Fruit fly (Drosophila melanogaster) whole organism, prepupa: Measurements from ENCODE around the gene Pdss2.
A peak's percentile ranks its signal among the peaks of the same experiment; 100 is the strongest.

Experiments
- Blimp-1 ChIP-seq: fragments of 200-800 bp; sonication (Bioruptor generic); optimal IDR thresholded peaks from 3 replicates; lab custom pipeline; 2017; ENCODE audit warnings: missing biosample characterization, missing genetic modification characterization, mild to moderate bottlenecking, moderate library complexity, missing genetic modification reagents
- CG10631 ChIP-seq: fragments of 200-800 bp; sonication (Bioruptor generic); optimal IDR thresholded peaks from 2 replicates; lab custom pipeline; 2016; ENCODE audit warnings: missing biosample characterization, missing genetic modification characterization
- CG10669 ChIP-seq: fragments of 200-800 bp; sonication (Bioruptor generic); optimal IDR thresholded peaks from 3 replicates; lab custom pipeline; 2018; ENCODE audit warnings: missing biosample characterization, mild to moderate bottlenecking, missing genetic modification characterization, moderate library complexity
- CG11294 ChIP-seq: fragments of 200-800 bp; sonication (Bioruptor generic); IDR thresholded peaks from 2 replicates; pipeline ENCODE4 v1.3.6; 2022; ENCODE audit warnings: missing biosample characterization, missing genetic modification characterization
- CG11902 ChIP-seq: fragments of 200-800 bp; sonication (Bioruptor generic); optimal IDR thresholded peaks from 3 replicates; lab custom pipeline; 2016; ENCODE audit warnings: missing biosample characterization, missing genetic modification characterization
- CG15336 ChIP-seq: fragments of 200-800 bp; sonication (Bioruptor generic); IDR thresholded peaks from 2 replicates; pipeline ENCODE4 v1.3.6; 2022; ENCODE audit warnings: missing biosample characterization, missing genetic modification characterization
- CG1621 ChIP-seq: fragments of 200-800 bp; sonication (Bioruptor generic); optimal IDR thresholded peaks from 3 replicates; lab custom pipeline; 2018; ENCODE audit warnings: missing biosample characterization, mild to moderate bottlenecking, missing genetic modification characterization
- CG16779 ChIP-seq: fragments of 200-800 bp; sonication (Bioruptor generic); optimal IDR thresholded peaks from 3 replicates; lab custom pipeline; 2017; ENCODE audit warnings: missing biosample characterization, mild to moderate bottlenecking, missing genetic modification characterization
- CG3032 ChIP-seq: fragments of 200-800 bp; optimal IDR thresholded peaks from 2 replicates; lab custom pipeline; 2019; ENCODE audit warnings: missing biosample characterization, mild to moderate bottlenecking, missing genetic modification characterization, moderate library complexity
- CG31627 ChIP-seq: fragments of 200-800 bp; sonication (Bioruptor generic); optimal IDR thresholded peaks from 3 replicates; lab custom pipeline; 2016; ENCODE audit warnings: missing biosample characterization, missing genetic modification characterization
- CG32006 ChIP-seq: fragments of 200-800 bp; sonication (Bioruptor generic); optimal IDR thresholded peaks from 3 replicates; lab custom pipeline; 2017; ENCODE audit warnings: missing biosample characterization, mild to moderate bottlenecking, missing genetic modification characterization
- CG34406 ChIP-seq: fragments of 200-800 bp; sonication (Bioruptor generic); optimal IDR thresholded peaks from 3 replicates; lab custom pipeline; 2016; ENCODE audit warnings: missing biosample characterization, missing genetic modification characterization
- CG3919 ChIP-seq: fragments of 200-800 bp; sonication (Bioruptor generic); optimal IDR thresholded peaks from 3 replicates; lab custom pipeline; 2016; ENCODE audit warnings: missing biosample characterization, missing genetic modification characterization
- CG6163 ChIP-seq: fragments of 200-800 bp; sonication (Bioruptor generic); IDR thresholded peaks from 3 replicates; pipeline ENCODE4 v1.3.6; 2022; ENCODE audit warnings: missing biosample characterization, missing genetic modification characterization
- CG6792 ChIP-seq: fragments of 200-800 bp; sonication (Bioruptor generic); optimal IDR thresholded peaks from 3 replicates; lab custom pipeline; 2016; ENCODE audit warnings: missing biosample characterization, missing genetic modification characterization
- CG6808 ChIP-seq: fragments of 200-800 bp; sonication (Bioruptor generic); optimal IDR thresholded peaks from 3 replicates; lab custom pipeline; 2017; ENCODE audit warnings: missing biosample characterization, missing genetic modification characterization, mild to moderate bottlenecking, moderate library complexity, missing genetic modification reagents
- CG6854 ChIP-seq: fragments of 200-800 bp; sonication (Bioruptor generic); optimal IDR thresholded peaks from 2 replicates; lab custom pipeline; 2017; ENCODE audit warnings: missing biosample characterization, mild to moderate bottlenecking, missing genetic modification characterization
- CG7368 ChIP-seq: fragments of 200-800 bp; sonication (Bioruptor generic); optimal IDR thresholded peaks from 3 replicates; lab custom pipeline; 2016; ENCODE audit warnings: missing biosample characterization, missing genetic modification characterization
- CG8119 ChIP-seq: fragments of 200-800 bp; sonication (Bioruptor generic); IDR thresholded peaks from 3 replicates; pipeline ENCODE4 v1.3.6; 2022; ENCODE audit warnings: missing biosample characterization, missing genetic modification characterization
- CG8319 ChIP-seq: fragments of 200-800 bp; sonication (Bioruptor generic); optimal IDR thresholded peaks from 3 replicates; lab custom pipeline; 2016; ENCODE audit warnings: missing biosample characterization, missing genetic modification characterization
- CG9139 ChIP-seq: fragments of 200-800 bp; sonication (Bioruptor generic); optimal IDR thresholded peaks from 3 replicates; lab custom pipeline; 2017; ENCODE audit warnings: missing biosample characterization, mild to moderate bottlenecking, missing genetic modification characterization
- Eip75B ChIP-seq: fragments of 200-800 bp; sonication (Bioruptor generic); optimal IDR thresholded peaks from 3 replicates; lab custom pipeline; 2016; ENCODE audit warnings: missing biosample characterization, missing genetic modification characterization
- Ets21C ChIP-seq: fragments of 200-800 bp; sonication (Bioruptor generic); optimal IDR thresholded peaks from 3 replicates; lab custom pipeline; 2016; ENCODE audit warnings: missing biosample characterization, missing genetic modification characterization
- Gug ChIP-seq: fragments of 200-800 bp; sonication (Bioruptor generic); IDR thresholded peaks from 2 replicates; pipeline ENCODE4 v1.3.6; 2022; ENCODE audit warnings: missing biosample characterization, missing genetic modification characterization
- Hr38 ChIP-seq: sonication (Bioruptor generic); optimal IDR thresholded peaks from 2 replicates; lab custom pipeline; 2016; ENCODE audit warnings: missing biosample characterization, missing genetic modification characterization
- Hr39 ChIP-seq: fragments of 200-800 bp; sonication (Bioruptor generic); optimal IDR thresholded peaks from 2 replicates; lab custom pipeline; 2016; ENCODE audit warnings: missing biosample characterization, missing genetic modification characterization
- Lpt ChIP-seq: fragments of 200-800 bp; sonication (Bioruptor generic); optimal IDR thresholded peaks from 3 replicates; lab custom pipeline; 2016; ENCODE audit warnings: missing biosample characterization, missing genetic modification characterization
- OdsH ChIP-seq: fragments of 200-800 bp; sonication (Bioruptor generic); optimal IDR thresholded peaks from 3 replicates; lab custom pipeline; 2016; ENCODE audit warnings: missing biosample characterization, missing genetic modification characterization
- Smox ChIP-seq: fragments of 200-800 bp; sonication (Bioruptor generic); optimal IDR thresholded peaks from 3 replicates; lab custom pipeline; 2016; ENCODE audit warnings: missing biosample characterization, missing genetic modification characterization
- Sox102F ChIP-seq: fragments of 200-800 bp; sonication (Bioruptor generic); optimal IDR thresholded peaks from 2 replicates; lab custom pipeline; 2016; ENCODE audit warnings: missing biosample characterization, mild to moderate bottlenecking, missing genetic modification characterization
- Sox14 ChIP-seq: fragments of 200-800 bp; sonication (Bioruptor generic); optimal IDR thresholded peaks from 3 replicates; lab custom pipeline; 2016; ENCODE audit warnings: missing biosample characterization, missing genetic modification characterization
- acj6 ChIP-seq: fragments of 200-800 bp; sonication (Bioruptor generic); optimal IDR thresholded peaks from 3 replicates; lab custom pipeline; 2016; ENCODE audit warnings: missing biosample characterization, missing genetic modification characterization
- cyc ChIP-seq: fragments of 200-800 bp; sonication (Bioruptor generic); optimal IDR thresholded peaks from 3 replicates; lab custom pipeline; 2016; ENCODE audit warnings: missing biosample characterization, missing genetic modification characterization
- eg ChIP-seq: fragments of 200-800 bp; sonication (Bioruptor generic); IDR thresholded peaks from 3 replicates; pipeline ENCODE4 v1.3.6; 2022; ENCODE audit warnings: missing biosample characterization, missing genetic modification characterization
- esn ChIP-seq: fragments of 200-800 bp; sonication (Bioruptor generic); optimal IDR thresholded peaks from 2 replicates; lab custom pipeline; 2016; ENCODE audit warnings: missing biosample characterization, mild to moderate bottlenecking, missing genetic modification characterization, moderate library complexity
- fd59A ChIP-seq: fragments of 200-800 bp; sonication (Bioruptor generic); optimal IDR thresholded peaks from 2 replicates; lab custom pipeline; 2017; ENCODE audit warnings: missing biosample characterization, mild to moderate bottlenecking, missing genetic modification characterization, missing genetic modification reagents
- fd85E ChIP-seq: fragments of 200-800 bp; sonication (Bioruptor generic); optimal IDR thresholded peaks from 3 replicates; lab custom pipeline; 2016; ENCODE audit warnings: missing biosample characterization, missing genetic modification characterization
- lz ChIP-seq: fragments of 200-800 bp; sonication (Bioruptor generic); optimal IDR thresholded peaks from 3 replicates; lab custom pipeline; 2016; ENCODE audit warnings: missing biosample characterization, missing genetic modification characterization
- salr ChIP-seq, 2 experiments: fragments of 200-800 bp; sonication (Bioruptor generic); optimal IDR thresholded peaks; 3 replicates each; lab custom pipeline; 2016 to 2018; ENCODE audit warnings: missing biosample characterization in 2 of 2, missing genetic modification characterization in 2 of 2, mild to moderate bottlenecking in 1 of 2
- spab ChIP-seq: fragments of 200-800 bp; sonication (Bioruptor generic); optimal IDR thresholded peaks from 2 replicates; lab custom pipeline; 2017; ENCODE audit warnings: missing biosample characterization, mild to moderate bottlenecking, missing genetic modification characterization, missing genetic modification reagents
- ss ChIP-seq, 2 experiments: fragments of 200-800 bp; sonication (Bioruptor generic); optimal IDR thresholded peaks; 2 replicates in 1 of 2; 3 replicates in 1 of 2; lab custom pipeline; 2017 to 2018; ENCODE audit warnings: mild to moderate bottlenecking in 2 of 2, missing biosample characterization in 2 of 2, missing genetic modification characterization in 2 of 2, moderate library complexity in 1 of 2
- svp ChIP-seq: fragments of 200-800 bp; sonication (Bioruptor generic); peaks from one replicate; lab custom pipeline; 2016; ENCODE audit warnings: missing biosample characterization, missing genetic modification characterization
- topi ChIP-seq: fragments of 200-800 bp; sonication (Bioruptor generic); optimal IDR thresholded peaks from 3 replicates; lab custom pipeline; 2016; ENCODE audit warnings: missing biosample characterization, missing genetic modification characterization

Pdss2 gene

dm6 chr3L:21031093-21031930 lies 3.6 kb downstream of the Pdss2 start, which contains the start of the genes CG10584 and Polr3E (continued):
- peak; percentile 90 for TF ChIP-seq CG6854 (GFP tag; lab: Kevin White, UChicago)
- TF ChIP-seq Blimp-1 (GFP tag; lab: Kevin White, UChicago) = peak; percentile 82
- peak; percentile 85 for TF ChIP-seq lz (GFP tag; lab: Kevin White, UChicago)
- TF ChIP-seq Hr39 (GFP tag; lab: Kevin White, UChicago) = peak; percentile 65
- TF ChIP-seq CG16779 (tag; lab: Kevin White, UChicago) = peak; percentile 88
- peak; percentile 90 for TF ChIP-seq Lpt
- TF ChIP-seq fd85E (GFP tag; lab: Kevin White, UChicago) = peak; percentile 70
- TF ChIP-seq svp (GFP tag; lab: Kevin White, UChicago) = peak; percentile 89
- peak; percentile 89 for TF ChIP-seq spab
- TF ChIP-seq Eip75B (GFP tag; lab: Kevin White, UChicago) = peak; percentile 74
- TF ChIP-seq topi (GFP tag; lab: Kevin White, UChicago) = peak; percentile 81
- peak; percentile 61 for TF ChIP-seq Ets21C (GFP tag; lab: Kevin White, UChicago)
- TF ChIP-seq CG34406 (GFP tag; lab: Kevin White, UChicago) = peak; percentile 95
- TF ChIP-seq Hr38 (GFP tag; lab: Kevin White, UChicago) = no peak

- TF ChIP-seq CG32006 (no peak), CG15336 (GFP tag; lab: Robert Waterston, UW) (no peak), CG34406 (GFP tag; lab: Kevin White, UChicago) (no peak), eg (no peak), Ets21C (GFP tag; lab: Kevin White, UChicago) (no peak), svp (GFP tag; lab: Kevin White, UChicago) (no peak), CG6163 (no peak), Gug (GFP tag; lab: Robert Waterston, UW) (no peak), cyc (GFP tag; lab: Kevin White, UChicago) (no peak), acj6 (GFP tag; lab: Kevin White, UChicago) (no peak), OdsH (GFP tag; lab: Kevin White, UChicago) (no peak), Sox14 (GFP tag; lab: Kevin White, UChicago) (no peak), CG11294 (GFP tag; lab: Robert Waterston, UW) (no peak), CG3032 (tag; lab: Kevin White, UChicago) (no peak), CG8119 (GFP tag; lab: Robert Waterston, UW) (no peak), salr (GFP tag; optimal IDR thresholded peaks at IDR 0.05; lab: Kevin White, UChicago) (no peak), CG11902 (GFP tag; lab: Kevin White, UChicago) (no peak), Sox102F (GFP tag; lab: Kevin White, UChicago) (no peak), ss (GFP tag; optimal IDR thresholded peaks at IDR 0.05; lab: Kevin White, UChicago) (no peak), esn (GFP tag; lab: Kevin White, UChicago) (no peak)
These were observed 6.3 kb downstream of the Pdss2 start, which contains the start of gene CG10581 for dm6 chr3L:21034103-21034280. Gene CG10581, minus strand, starts transcription at chr3L:21034203.

dm6 chr3L:21034281-21035221 lies 6.8 kb downstream of the Pdss2 start, which contains the start of gene siz:
Gene siz, plus strand, starts transcription at chr3L:21034535.
- TF ChIP-seq Smox (GFP tag; lab: Kevin White, UChicago) = peak; percentile 25
- no peak for TF ChIP-seq eg
- TF ChIP-seq CG10669 = no peak
- TF ChIP-seq CG8119 (GFP tag; lab: Robert Waterston, UW) = no peak
- no peak for TF ChIP-seq fd59A (GFP tag; lab: Kevin White, UChicago)
- 0 out of 3 replicates have a peak, but pooled peaks have one; percentile 13 for TF ChIP-seq CG6163
- no peak for TF ChIP-seq Ets21C (GFP tag; lab: Kevin White, UChicago)
- TF ChIP-seq ss (GFP tag; optimal IDR thresholded peaks at IDR 0.05; lab: Kevin White, UChicago) = peak; percentile 56 to 66
- peak; percentile 16 for TF ChIP-seq CG9139 (GFP tag; lab: Kevin White, UChicago)
- no peak for TF ChIP-seq CG7368 (GFP tag; lab: Kevin White, UChicago)
- no peak for TF ChIP-seq CG6808 (GFP tag; lab: Kevin White, UChicago)
- no peak for TF ChIP-seq Gug (GFP tag; lab: Robert Waterston, UW)
- peak; percentile 16 for TF ChIP-seq CG31627
- no peak for TF ChIP-seq CG8319
- peak; percentile 52 for TF ChIP-seq CG6854 (GFP tag; lab: Kevin White, UChicago)
- peak; percentile 39 for TF ChIP-seq esn (GFP tag; lab: Kevin White, UChicago)
- peak; percentile 24 for TF ChIP-seq CG3919 (GFP tag; lab: Kevin White, UChicago)
- TF ChIP-seq CG10631 (GFP tag; lab: Kevin White, UChicago) = no peak
- TF ChIP-seq CG6792 (GFP tag; lab: Kevin White, UChicago) = no peak
- no peak for TF ChIP-seq CG11902 (GFP tag; lab: Kevin White, UChicago)
- TF ChIP-seq CG16779 (tag; lab: Kevin White, UChicago) = no peak
- TF ChIP-seq Sox102F (GFP tag; lab: Kevin White, UChicago) = peak; percentile 30
- TF ChIP-seq CG1621 (tag; lab: Kevin White, UChicago) = peak; percentile 82
- no peak for TF ChIP-seq Hr39 (GFP tag; lab: Kevin White, UChicago)
